Worm (Caenorhabditis elegans): Measurements from ENCODE around the gene lips-10.
A peak's percentile ranks its signal among the peaks of the same experiment; 100 is the strongest.

The lips-10 gene

ce11 chrII:8457438-8457837, 18.5 kb downstream of the lips-10 start, which contains the start of gene zyg-9:
zyg-9 (plus strand) TSS chrII:8457818.
- TF ChIP-seq nhr-12 (tag; optimal IDR thresholded peaks at IDR 0.05): no peak
- no peak for TF ChIP-seq ceh-83 (GFP tag; optimal IDR thresholded peaks at IDR 0.05)
- no peak for TF ChIP-seq bed-3 (GFP tag; optimal IDR thresholded peaks at IDR 0.05)
- no peak for TF ChIP-seq lin-13 (tag; optimal IDR thresholded peaks at IDR 0.05)
- TF ChIP-seq unc-39 (tag; optimal IDR thresholded peaks at IDR 0.05): no peak
- no peak for TF ChIP-seq M03D4.4 (tag; optimal IDR thresholded peaks at IDR 0.05)
- no peak for TF ChIP-seq ceh-43 (GFP tag; optimal IDR thresholded peaks at IDR 0.05)
- TF ChIP-seq mep-1 (tag; optimal IDR thresholded peaks at IDR 0.05): no peak
- no peak for TF ChIP-seq ces-1 (GFP tag; optimal IDR thresholded peaks at IDR 0.05)
- TF ChIP-seq nhr-237 (tag; optimal IDR thresholded peaks at IDR 0.05): no peak
- no peak for TF ChIP-seq sem-2 (GFP tag; optimal IDR thresholded peaks at IDR 0.05)
- TF ChIP-seq flh-1 (GFP tag; optimal IDR thresholded peaks at IDR 0.05): no peak
- TF ChIP-seq ham-2 (GFP tag; optimal IDR thresholded peaks at IDR 0.05): no peak
- TF ChIP-seq snpc-4 (tag; optimal IDR thresholded peaks at IDR 0.05): no peak
- TF ChIP-seq sptf-1 (tag; optimal IDR thresholded peaks at IDR 0.05): no peak

DNA sequence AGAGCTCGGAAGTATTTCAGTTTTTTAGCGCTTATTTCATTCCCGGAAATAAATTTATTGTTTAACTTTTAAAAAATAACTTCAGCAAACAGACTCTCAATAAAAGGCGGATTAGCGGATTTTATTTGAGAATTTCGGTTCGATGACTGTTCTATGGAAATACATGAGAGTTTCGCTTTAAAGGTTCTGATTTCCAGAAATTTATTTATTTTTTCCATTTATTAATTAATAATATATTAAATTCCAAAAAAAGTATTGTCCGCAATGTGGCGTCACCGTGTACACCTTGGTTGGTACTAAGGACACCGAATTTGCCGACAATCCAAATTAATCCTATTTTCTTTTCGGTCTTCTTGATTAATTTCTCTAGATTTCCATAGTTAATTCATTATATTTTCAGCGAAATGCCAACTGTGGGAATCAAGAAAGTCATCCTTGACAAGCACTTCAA, 25.5 kb downstream of the lips-10 start, which contains the start of gene fars-3:
Gene fars-3, plus strand, starts transcription at position 401 of the 451 bp plus-strand sequence.
- TF ChIP-seq nhr-28 (tag; optimal IDR thresholded peaks at IDR 0.05): no peak
- no peak for TF ChIP-seq lin-32 (GFP tag; optimal IDR thresholded peaks at IDR 0.05)
- TF ChIP-seq pha-4 (tag; optimal IDR thresholded peaks at IDR 0.05): peak; percentile 47
- TF ChIP-seq unc-62 (GFP tag; optimal IDR thresholded peaks at IDR 0.05): no peak
- TF ChIP-seq nhr-12 (tag; optimal IDR thresholded peaks at IDR 0.05): no peak
- no peak for TF ChIP-seq M03D4.4 (tag; optimal IDR thresholded peaks at IDR 0.05)
- no peak for TF ChIP-seq ceh-39 (tag; optimal IDR thresholded peaks at IDR 0.05)
- TF ChIP-seq nhr-76 (tag; optimal IDR thresholded peaks at IDR 0.05): no peak
- TF ChIP-seq drap-1 (GFP tag; optimal IDR thresholded peaks at IDR 0.05): no peak
- TF ChIP-seq nhr-237 (tag; optimal IDR thresholded peaks at IDR 0.05): no peak
- no peak for TF ChIP-seq ham-2 (GFP tag; optimal IDR thresholded peaks at IDR 0.05)
- peak; percentile 93 for TF ChIP-seq ces-1 (GFP tag; optimal IDR thresholded peaks at IDR 0.05)
- no peak for TF ChIP-seq mep-1 (tag; optimal IDR thresholded peaks at IDR 0.05)
- no peak for TF ChIP-seq tbx-8 (GFP tag; optimal IDR thresholded peaks at IDR 0.05)
- TF ChIP-seq unc-120 (tag; optimal IDR thresholded peaks at IDR 0.05; ENCODE audit: poor library complexity, severe bottlenecking): peak; percentile 93
- TF ChIP-seq sptf-1 (tag; optimal IDR thresholded peaks at IDR 0.05): no peak
- TF ChIP-seq elt-3 (tag; optimal IDR thresholded peaks at IDR 0.05): no peak
- TF ChIP-seq lsy-2 (tag; optimal IDR thresholded peaks at IDR 0.05): peak; percentile 24

- TF ChIP-seq cnd-1 (tag; optimal IDR thresholded peaks at IDR 0.05) (no peak), sem-2 (GFP tag; optimal IDR thresholded peaks at IDR 0.05) (no peak), nhr-12 (tag; optimal IDR thresholded peaks at IDR 0.05) (no peak), ceh-83 (GFP tag; optimal IDR thresholded peaks at IDR 0.05) (peak; percentile 32)
Observed at ce11 chrII:8466874-8467273, 27.9 kb downstream of the lips-10 start, which contains the start of gene F22B5.10. F22B5.10 (plus strand) TSS chrII:8467174.

- TF ChIP-seq ces-1 (GFP tag; optimal IDR thresholded peaks at IDR 0.05): no peak
- no peak for TF ChIP-seq unc-39 (tag; optimal IDR thresholded peaks at IDR 0.05)
- no peak for TF ChIP-seq cnd-1 (tag; optimal IDR thresholded peaks at IDR 0.05)
- no peak for TF ChIP-seq hlh-1 (tag; optimal IDR thresholded peaks at IDR 0.05)
- TF ChIP-seq mab-5 (tag; optimal IDR thresholded peaks at IDR 0.05): no peak
- TF ChIP-seq unc-62 (GFP tag; optimal IDR thresholded peaks at IDR 0.05): no peak
- no peak for TF ChIP-seq bed-3 (GFP tag; optimal IDR thresholded peaks at IDR 0.05)
- TF ChIP-seq unc-120 (tag; optimal IDR thresholded peaks at IDR 0.05; ENCODE audit: poor library complexity, severe bottlenecking): no peak
- no peak for TF ChIP-seq lin-13 (tag; optimal IDR thresholded peaks at IDR 0.05)
- no peak for TF ChIP-seq nhr-2 (tag; optimal IDR thresholded peaks at IDR 0.05)
Observed at ce11 chrII:8467809-8468208, 28.8 kb downstream of the lips-10 start, which contains the start of gene M05D6.2. M05D6.2 (plus strand) TSS chrII:8468109.

DNA sequence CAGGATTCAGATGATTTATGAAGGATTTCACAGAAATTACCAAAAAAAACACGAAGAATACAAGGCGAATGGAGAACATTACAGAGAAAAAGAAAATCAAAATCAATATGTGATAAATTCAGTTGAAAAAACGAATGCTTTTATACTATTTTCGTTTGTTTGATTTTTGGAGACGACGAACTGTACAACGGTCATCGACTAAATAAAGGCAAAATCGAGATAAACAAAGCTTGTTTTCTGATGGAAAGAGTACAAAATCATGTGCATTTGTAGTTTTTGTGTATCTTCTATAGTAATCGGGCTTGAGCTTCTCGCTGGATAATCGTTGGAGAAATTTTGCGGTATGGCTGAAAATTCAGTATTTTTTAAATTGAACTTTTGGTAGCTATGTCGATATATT, 32.2 kb downstream of the lips-10 start, which contains the start of gene M05D6.8:
Gene M05D6.8, minus strand, starts transcription at position 101 of the 400 bp plus-strand sequence.
- TF ChIP-seq mab-5 (tag; optimal IDR thresholded peaks at IDR 0.05): no peak
- TF ChIP-seq lsy-2 (tag; optimal IDR thresholded peaks at IDR 0.05): no peak
- no peak for TF ChIP-seq snpc-4 (tag; optimal IDR thresholded peaks at IDR 0.05)
- TF ChIP-seq M03D4.4 (tag; optimal IDR thresholded peaks at IDR 0.05): no peak
- no peak for TF ChIP-seq ceh-43 (GFP tag; optimal IDR thresholded peaks at IDR 0.05)
- TF ChIP-seq ceh-83 (GFP tag; optimal IDR thresholded peaks at IDR 0.05): no peak
- no peak for TF ChIP-seq ztf-11 (tag; optimal IDR thresholded peaks at IDR 0.05)
- no peak for TF ChIP-seq mep-1 (tag; optimal IDR thresholded peaks at IDR 0.05)
